Fruit fly (Drosophila melanogaster): ENCODE data around the gene CG43102.

CG43102 gene

dm6 chr3R:17783144-17783543 is 11.1 kb downstream of the CG43102 start (continued):
- TF ChIP-seq Sry-δ (GFP tag; optimal IDR thresholded peaks at IDR 0.05) (no peak), nau (GFP tag; optimal IDR thresholded peaks at IDR 0.05) (peak; percentile 27), Trl (optimal IDR thresholded peaks at IDR 0.05) (peak in 1 of 2 experiments; percentile 19), Trl (GFP tag; optimal IDR thresholded peaks at IDR 0.05) (no peak), CG11504 (tag; optimal IDR thresholded peaks at IDR 0.05) (peak; percentile 40), odd (GFP tag; optimal IDR thresholded peaks at IDR 0.05) (no peak), Deaf1 (tag; optimal IDR thresholded peaks at IDR 0.05) (peak; percentile 37), Side (GFP tag; optimal IDR thresholded peaks at IDR 0.05) (no peak), tna (GFP tag; IDR thresholded peaks at IDR 0.05; ENCODE audit: partially characterized antibody) (no peak), Drgx (GFP tag; IDR thresholded peaks at IDR 0.05) (peak; percentile 31; the same call in 1 of the 2 replicates), kay (GFP tag; optimal IDR thresholded peaks at IDR 0.05) (no peak), CG8765 (GFP tag; IDR thresholded peaks at IDR 0.05) (no peak), bigmax (GFP tag; optimal IDR thresholded peaks at IDR 0.05) (no peak), GATAe (GFP tag; conservative IDR thresholded peaks at IDR 0.05) (no peak), CG8944 (GFP tag; optimal IDR thresholded peaks at IDR 0.05) (no peak), ems (GFP tag; optimal IDR thresholded peaks at IDR 0.05) (no peak), HmgD (GFP tag; optimal IDR thresholded peaks at IDR 0.05) (no peak), HLHmδ (GFP tag; optimal IDR thresholded peaks at IDR 0.05) (no peak), Eip74EF (GFP tag; optimal IDR thresholded peaks at IDR 0.05) (no peak), CG14667 (GFP tag; IDR thresholded peaks at IDR 0.05) (no peak), fd102C (GFP tag; optimal IDR thresholded peaks at IDR 0.05) (no peak), pb (GFP tag; optimal IDR thresholded peaks at IDR 0.05) (no peak), CG42726 (GFP tag; IDR thresholded peaks at IDR 0.05; ENCODE audit: partially characterized antibody) (no peak), CG8388 (GFP tag; optimal IDR thresholded peaks at IDR 0.05) (no peak), Adf1 (GFP tag; IDR thresholded peaks at IDR 0.05) (peak; percentile 70), CG6175 (GFP tag; IDR thresholded peaks at IDR 0.05) (peak; percentile 70; the same call in 1 of the 3 replicates), CG30403 (GFP tag; optimal IDR thresholded peaks at IDR 0.05) (no peak)

- TF ChIP-seq her (GFP tag; optimal IDR thresholded peaks at IDR 0.05) (peak; percentile 69), CG6272 (GFP tag; IDR thresholded peaks at IDR 0.05) (peak; percentile 79), Hmx (GFP tag; optimal IDR thresholded peaks at IDR 0.05) (peak; percentile 45), aop (GFP tag; IDR thresholded peaks at IDR 0.05) (peak; percentile 68; the same call in 1 of the 2 replicates), Bteb2 (GFP tag; optimal IDR thresholded peaks at IDR 0.05) (peak; percentile 59), eyg (GFP tag; optimal IDR thresholded peaks at IDR 0.05) (peak; percentile 81), MESR4 (GFP tag; optimal IDR thresholded peaks at IDR 0.05) (no peak), BtbVII (GFP tag; optimal IDR thresholded peaks at IDR 0.05) (peak; percentile 64), otp (GFP tag; IDR thresholded peaks at IDR 0.05) (peak; percentile 61; the same call in 1 of the 3 replicates), Blimp-1 (GFP tag; optimal IDR thresholded peaks at IDR 0.05) (peak; percentile 84), CG14014 (GFP tag; IDR thresholded peaks at IDR 0.05) (peak; percentile 74), da (GFP tag; optimal IDR thresholded peaks at IDR 0.05) (peak; percentile 26), ci (GFP tag; IDR thresholded peaks at IDR 0.05) (peak; percentile 90), CG14860 (GFP tag; IDR thresholded peaks at IDR 0.05; ENCODE audit: partially characterized antibody) (no peak), C15 (GFP tag; IDR thresholded peaks at IDR 0.05) (peak; percentile 47; the same call in 1 of the 3 replicates), Drgx (GFP tag; IDR thresholded peaks at IDR 0.05) (peak; percentile 86), Hr78 (GFP tag; optimal IDR thresholded peaks at IDR 0.05) (peak in 1 of 2 experiments; percentile 22), Mrtf (GFP tag; IDR thresholded peaks at IDR 0.05) (peak; percentile 77), chinmo (GFP tag; IDR thresholded peaks at IDR 0.05; ENCODE audit: partially characterized antibody) (0 out of 4 replicates have a peak, but pooled peaks have one; percentile 12), repo (GFP tag; optimal IDR thresholded peaks at IDR 0.05) (peak; percentile 52), ac (GFP tag; optimal IDR thresholded peaks at IDR 0.05) (no peak), amos (GFP tag; IDR thresholded peaks at IDR 0.05; ENCODE audit: partially characterized antibody) (no peak), CG1024 (GFP tag; IDR thresholded peaks at IDR 0.05) (peak; percentile 66), CG1529 (GFP tag; optimal IDR thresholded peaks at IDR 0.05) (peak; percentile 53), dpn (GFP tag; optimal IDR thresholded peaks at IDR 0.05) (peak; percentile 68 to 77), Oli (tag; optimal IDR thresholded peaks at IDR 0.05) (peak; percentile 79)
These were observed 12.9 kb downstream of the CG43102 start for dm6 chr3R:17781371-17781770.

Data from whole organism, embryonic.